1 fruit fly cellular context compared by ENCODE assay signal in the genomic region with DNA sequence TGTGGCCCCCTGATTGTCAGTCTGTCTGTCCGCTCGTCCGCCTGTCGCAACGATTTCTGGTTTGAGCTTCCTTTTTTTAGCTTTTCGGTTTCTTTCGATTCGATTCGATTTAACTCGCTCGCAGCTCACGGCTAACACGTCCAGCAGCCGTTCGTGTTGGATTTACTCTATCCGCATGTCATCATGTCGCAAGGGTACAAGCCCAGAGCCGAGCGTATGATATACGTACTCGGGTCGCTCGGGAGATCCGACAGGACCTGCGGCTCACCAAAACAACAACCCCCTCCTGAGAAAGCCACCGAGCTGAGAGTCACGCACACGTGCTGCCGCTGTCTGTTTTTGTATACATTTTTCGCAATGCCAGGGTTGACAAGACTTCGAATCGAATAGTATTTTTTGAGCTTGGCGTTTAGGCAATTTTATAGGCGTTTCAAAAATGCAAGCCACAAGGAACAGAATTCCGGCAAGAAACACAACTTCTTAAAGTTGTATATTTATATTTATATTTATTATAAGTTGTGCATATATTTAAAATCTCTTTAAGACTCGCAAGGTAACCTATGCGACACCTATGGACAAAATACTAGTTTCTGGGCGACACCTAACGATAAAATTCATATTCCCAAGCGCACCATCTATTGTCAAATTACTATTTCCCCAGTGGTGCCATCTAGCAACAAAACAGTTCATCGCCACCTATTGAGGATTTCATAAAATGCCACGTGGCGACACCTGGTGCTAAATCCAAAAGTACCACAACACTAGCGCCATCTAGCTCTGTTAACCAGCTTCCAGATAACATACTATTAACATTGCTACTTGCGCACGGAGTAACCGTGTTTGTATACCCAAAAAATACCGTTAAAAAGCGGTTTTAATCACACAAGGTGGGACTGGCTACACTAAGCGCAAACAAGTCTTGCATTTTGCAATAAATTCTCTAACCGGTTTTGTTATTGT.
TF ChIP-seq lines count a peak whose summit lies in the region.

Gene CG2993 (minus strand): TSS at position 353 of the 960 bp plus-strand sequence.
Gene sgll (plus strand): TSS at position 871 of the 960 bp plus-strand sequence.

TF ChIP-seq in whole organism, embryonic, 481 proteins besides CTCF, POLR2A, EP300 and RAD21 (continued from another document and continues in another):
- TF ChIP-seq Dip3 (GFP tag; optimal IDR thresholded peaks at IDR 0.05; lab: Kevin White, UChicago) (peak; percentile 85), MTF-1 (GFP tag; optimal IDR thresholded peaks at IDR 0.05; lab: Kevin White, UChicago; ENCODE audit: borderline replicate concordance) (peak; percentile 93), Deaf1 (tag; optimal IDR thresholded peaks at IDR 0.05; lab: Kevin White, UChicago) (peak; percentile 96), crol (GFP tag; IDR thresholded peaks at IDR 0.05; lab: Robert Waterston, UW) (no peak), Awh (GFP tag; IDR thresholded peaks at IDR 0.05; lab: Robert Waterston, UW) (peak; percentile 92), lmd (GFP tag; IDR thresholded peaks at IDR 0.05; lab: Robert Waterston, UW) (peak; percentile 96), croc (GFP tag; conservative IDR thresholded peaks at IDR 0.05; lab: Robert Waterston, UW) (peak; percentile 86), CG17612 (GFP tag; IDR thresholded peaks at IDR 0.05; lab: Robert Waterston, UW) (peak; percentile 84), CG6683 (GFP tag; optimal IDR thresholded peaks at IDR 0.05; lab: Kevin White, UChicago) (no peak), danr (GFP tag; IDR thresholded peaks at IDR 0.05; lab: Robert Waterston, UW) (peak; percentile 71), D (optimal IDR thresholded peaks at IDR 0.05; lab: Kevin White, UChicago) (no peak), D (GFP tag; optimal IDR thresholded peaks at IDR 0.05; lab: Kevin White, UChicago) (peak; percentile 80), tll (GFP tag; optimal IDR thresholded peaks at IDR 0.05; lab: Kevin White, UChicago) (no peak), Max (GFP tag; optimal IDR thresholded peaks at IDR 0.05; lab: Kevin White, UChicago) (peak; percentile 73), stc (GFP tag; IDR thresholded peaks at IDR 0.05; lab: Robert Waterston, UW) (peak; percentile 82), CG15011 (GFP tag; optimal IDR thresholded peaks at IDR 0.05; lab: Kevin White, UChicago) (peak; percentile 61), CG34376 (GFP tag; optimal IDR thresholded peaks at IDR 0.05; lab: Kevin White, UChicago) (peak; percentile 1), sna (GFP tag; IDR thresholded peaks at IDR 0.05; lab: Robert Waterston, UW; ENCODE audit: partially characterized antibody) (no peak), CG32767 (GFP tag; IDR thresholded peaks at IDR 0.05; lab: Robert Waterston, UW) (no peak; the same call in 1 of the 2 replicates), HLH54F (GFP tag; optimal IDR thresholded peaks at IDR 0.05; lab: Kevin White, UChicago) (peak; percentile 91), CrebB (tag; optimal IDR thresholded peaks at IDR 0.05; lab: Kevin White, UChicago) (peak; percentile 49), CG8765 (GFP tag; IDR thresholded peaks at IDR 0.05; lab: Robert Waterston, UW) (peak; percentile 79), twi (tag; optimal IDR thresholded peaks at IDR 0.05; lab: Kevin White, UChicago) (peak; percentile 74), otp (GFP tag; IDR thresholded peaks at IDR 0.05; lab: Robert Waterston, UW) (peak; percentile 95), PHDP (tag; optimal IDR thresholded peaks at IDR 0.05; lab: Kevin White, UChicago) (peak; percentile 81), CG3407 (GFP tag; optimal IDR thresholded peaks at IDR 0.05; lab: Kevin White, UChicago) (peak; percentile 78), CG10979 (tag; optimal IDR thresholded peaks at IDR 0.05; lab: Kevin White, UChicago) (peak; percentile 92), Abd-B (GFP tag; optimal IDR thresholded peaks at IDR 0.05; lab: Kevin White, UChicago) (peak; percentile 79), CG7987 (GFP tag; optimal IDR thresholded peaks at IDR 0.05; lab: Kevin White, UChicago) (peak; percentile 88), klu (GFP tag; IDR thresholded peaks at IDR 0.05; lab: Robert Waterston, UW) (peak; percentile 82), Elba2 (GFP tag; optimal IDR thresholded peaks at IDR 0.05; lab: Kevin White, UChicago) (peak; percentile 81), HHEX (GFP tag; optimal IDR thresholded peaks at IDR 0.05; lab: Kevin White, UChicago) (peak; percentile 79), dati (GFP tag; IDR thresholded peaks at IDR 0.05; lab: Robert Waterston, UW) (peak; percentile 75), sd (tag; optimal IDR thresholded peaks at IDR 0.05; lab: Kevin White, UChicago) (peak; percentile 94), unc-4 (GFP tag; IDR thresholded peaks at IDR 0.05; lab: Robert Waterston, UW; ENCODE audit: partially characterized antibody) (0 out of 2 replicates have a peak, but pooled peaks have one; percentile 15), chinmo (GFP tag; IDR thresholded peaks at IDR 0.05; lab: Robert Waterston, UW; ENCODE audit: partially characterized antibody) (peak; percentile 87; the same call in 2 of the 4 replicates), CG12219 (GFP tag; optimal IDR thresholded peaks at IDR 0.05; lab: Kevin White, UChicago) (peak; percentile 75), repo (GFP tag; optimal IDR thresholded peaks at IDR 0.05; lab: Kevin White, UChicago) (peak; percentile 85), CG6654 (GFP tag; optimal IDR thresholded peaks at IDR 0.05; lab: Kevin White, UChicago) (peak; percentile 77), dmrt11E (tag; optimal IDR thresholded peaks at IDR 0.05; lab: Kevin White, UChicago) (peak; percentile 87), cas (GFP tag; IDR thresholded peaks at IDR 0.05; lab: Robert Waterston, UW) (peak; percentile 66), CG6813 (GFP tag; optimal IDR thresholded peaks at IDR 0.05; lab: Kevin White, UChicago) (peak; percentile 46), MBD-R2 (GFP tag; IDR thresholded peaks at IDR 0.05; lab: Robert Waterston, UW) (peak; percentile 62), ham (GFP tag; IDR thresholded peaks at IDR 0.05; lab: Robert Waterston, UW) (peak; percentile 60; the same call in 1 of the 2 replicates), CG7357 (GFP tag; IDR thresholded peaks at IDR 0.05; lab: Robert Waterston, UW) (peak; percentile 80), CG9797 (GFP tag; optimal IDR thresholded peaks at IDR 0.05; lab: Kevin White, UChicago) (peak; percentile 73), CG1832 (GFP tag; optimal IDR thresholded peaks at IDR 0.05; lab: Kevin White, UChicago) (no peak), sr (GFP tag; IDR thresholded peaks at IDR 0.05; lab: Robert Waterston, UW) (peak; percentile 81), ind (GFP tag; optimal IDR thresholded peaks at IDR 0.05; lab: Kevin White, UChicago) (peak; percentile 95), CG5180 (GFP tag; optimal IDR thresholded peaks at IDR 0.05; lab: Kevin White, UChicago) (peak; percentile 39), Nf-YA (GFP tag; IDR thresholded peaks at IDR 0.05; lab: Robert Waterston, UW) (peak; percentile 59; the same call in 1 of the 2 replicates), Optix (GFP tag; IDR thresholded peaks at IDR 0.05; lab: Robert Waterston, UW) (peak; percentile 93), az2 (GFP tag; optimal IDR thresholded peaks at IDR 0.05; lab: Kevin White, UChicago) (peak; percentile 97), cad (GFP tag; optimal IDR thresholded peaks at IDR 0.05; lab: Kevin White, UChicago) (no peak), pho (GFP tag; optimal IDR thresholded peaks at IDR 0.05; lab: Kevin White, UChicago) (peak; percentile 78), NFAT (GFP tag; IDR thresholded peaks at IDR 0.05; lab: Robert Waterston, UW) (peak; percentile 99), fd102C (GFP tag; optimal IDR thresholded peaks at IDR 0.05; lab: Kevin White, UChicago) (peak; percentile 67), CG42726 (GFP tag; IDR thresholded peaks at IDR 0.05; lab: Robert Waterston, UW; ENCODE audit: partially characterized antibody) (peak; percentile 83), CG9817 (tag; optimal IDR thresholded peaks at IDR 0.05; lab: Kevin White, UChicago) (peak; percentile 94), scrt (GFP tag; optimal IDR thresholded peaks at IDR 0.05; lab: Kevin White, UChicago) (peak; percentile 18), CG2199 (GFP tag; IDR thresholded peaks at IDR 0.05; lab: Robert Waterston, UW) (peak; percentile 93), CoRest (tag; optimal IDR thresholded peaks at IDR 0.05; lab: Kevin White, UChicago) (peak; percentile 88), CG4360 (GFP tag; IDR thresholded peaks at IDR 0.05; lab: Robert Waterston, UW) (no peak; the same call in 1 of the 2 replicates), mld (GFP tag; IDR thresholded peaks at IDR 0.05; lab: Robert Waterston, UW; ENCODE audit: partially characterized antibody) (no peak), Dll (GFP tag; IDR thresholded peaks at IDR 0.05; lab: Robert Waterston, UW; ENCODE audit: partially characterized antibody) (no peak), sima (GFP tag; optimal IDR thresholded peaks at IDR 0.05; lab: Kevin White, UChicago) (peak; percentile 60), Lpt (GFP tag; optimal IDR thresholded peaks at IDR 0.05; lab: Kevin White, UChicago) (no peak), Spps (tag; optimal IDR thresholded peaks at IDR 0.05; lab: Kevin White, UChicago) (no peak), CG5953 (GFP tag; IDR thresholded peaks at IDR 0.05; lab: Robert Waterston, UW) (peak; percentile 87), salm (tag; optimal IDR thresholded peaks at IDR 0.05; lab: Kevin White, UChicago) (no peak), CG9876 (GFP tag; optimal IDR thresholded peaks at IDR 0.05; lab: Kevin White, UChicago) (peak; percentile 97), gem (tag; optimal IDR thresholded peaks at IDR 0.05; lab: Kevin White, UChicago) (peak; percentile 89), Ets65A (GFP tag; lab: Kevin White, UChicago) (peak; percentile 99), vnd (GFP tag; IDR thresholded peaks at IDR 0.05; lab: Robert Waterston, UW; ENCODE audit: partially characterized antibody) (no peak), Blimp-1 (GFP tag; optimal IDR thresholded peaks at IDR 0.05; lab: Kevin White, UChicago) (peak; percentile 76), Rx (GFP tag; IDR thresholded peaks at IDR 0.05; lab: Robert Waterston, UW) (peak; percentile 93), fu2 (GFP tag; optimal IDR thresholded peaks at IDR 0.05; lab: Kevin White, UChicago) (peak; percentile 83), ci (GFP tag; IDR thresholded peaks at IDR 0.05; lab: Robert Waterston, UW) (peak; percentile 97), HmgZ (tag; optimal IDR thresholded peaks at IDR 0.05; lab: Kevin White, UChicago) (peak; percentile 83), Gug (GFP tag; IDR thresholded peaks at IDR 0.05; lab: Robert Waterston, UW) (peak; percentile 94), CG2889 (GFP tag; IDR thresholded peaks at IDR 0.05; lab: Robert Waterston, UW) (peak; percentile 70; the same call in 2 of the 3 replicates), Taf1 (GFP tag; IDR thresholded peaks at IDR 0.05; lab: Robert Waterston, UW) (peak; percentile 89), Sox102F (GFP tag; optimal IDR thresholded peaks at IDR 0.05; lab: Kevin White, UChicago) (peak; percentile 94), bigmax (GFP tag; optimal IDR thresholded peaks at IDR 0.05; lab: Kevin White, UChicago) (peak; percentile 52), BEAF-32 (GFP tag; optimal IDR thresholded peaks at IDR 0.05; lab: Kevin White, UChicago) (peak; percentile 21), Dip2 (GFP tag; IDR thresholded peaks at IDR 0.05; lab: Robert Waterston, UW) (peak; percentile 90), CG14667 (GFP tag; IDR thresholded peaks at IDR 0.05; lab: Robert Waterston, UW) (peak; percentile 95), YL-1 (GFP tag; optimal IDR thresholded peaks at IDR 0.05; lab: Kevin White, UChicago) (no peak), disco-r (GFP tag; optimal IDR thresholded peaks at IDR 0.05; lab: Kevin White, UChicago) (peak; percentile 82), dm (GFP tag; optimal IDR thresholded peaks at IDR 0.05; lab: Kevin White, UChicago) (peak; percentile 78), Jarid2 (GFP tag; optimal IDR thresholded peaks at IDR 0.05; lab: Kevin White, UChicago) (peak; percentile 46), hbn (GFP tag; IDR thresholded peaks at IDR 0.05; lab: Robert Waterston, UW; ENCODE audit: partially characterized antibody) (no peak; the same call in 1 of the 2 replicates), wek (GFP tag; optimal IDR thresholded peaks at IDR 0.05; lab: Kevin White, UChicago) (peak; percentile 62), lilli (GFP tag; optimal IDR thresholded peaks at IDR 0.05; lab: Kevin White, UChicago) (peak; percentile 93), CG11696 (GFP tag; IDR thresholded peaks at IDR 0.05; lab: Robert Waterston, UW) (peak; percentile 82), lbe (GFP tag; optimal IDR thresholded peaks at IDR 0.05; lab: Kevin White, UChicago) (peak; percentile 42), CG33213 (GFP tag; optimal IDR thresholded peaks at IDR 0.05; lab: Kevin White, UChicago) (peak; percentile 98), CG17186 (GFP tag; optimal IDR thresholded peaks at IDR 0.05; lab: Kevin White, UChicago) (peak; percentile 70), hkb (optimal IDR thresholded peaks at IDR 0.05; lab: Kevin White, UChicago) (peak; percentile 72), hkb (GFP tag; IDR thresholded peaks at IDR 0.05; lab: Robert Waterston, UW) (peak; percentile 81), wdn (GFP tag; IDR thresholded peaks at IDR 0.05; lab: Robert Waterston, UW) (peak; percentile 73), CG1529 (GFP tag; optimal IDR thresholded peaks at IDR 0.05; lab: Kevin White, UChicago) (peak; percentile 63), Nf-YB (GFP tag; optimal IDR thresholded peaks at IDR 0.05; lab: Kevin White, UChicago) (no peak), CG10959 (GFP tag; IDR thresholded peaks at IDR 0.05; lab: Robert Waterston, UW) (peak; percentile 96), tgo (GFP tag; IDR thresholded peaks at IDR 0.05; lab: Robert Waterston, UW) (peak; percentile 92), sqz (GFP tag; optimal IDR thresholded peaks at IDR 0.05; lab: Kevin White, UChicago) (no peak), Vsx1 (GFP tag; optimal IDR thresholded peaks at IDR 0.05; lab: Kevin White, UChicago) (no peak), ttk (GFP tag; IDR thresholded peaks at IDR 0.05; lab: Robert Waterston, UW) (peak; percentile 89), Sry-β (GFP tag; optimal IDR thresholded peaks at IDR 0.05; lab: Kevin White, UChicago) (peak; percentile 47), bbx (GFP tag; IDR thresholded peaks at IDR 0.05; lab: Robert Waterston, UW; ENCODE audit: partially characterized antibody) (peak; percentile 27; the same call in 1 of the 2 replicates), Hmx (GFP tag; optimal IDR thresholded peaks at IDR 0.05; lab: Kevin White, UChicago) (peak; percentile 71), gt (GFP tag; IDR thresholded peaks at IDR 0.05; lab: Robert Waterston, UW) (peak; percentile 83), CG3281 (GFP tag; optimal IDR thresholded peaks at IDR 0.05; lab: Kevin White, UChicago) (peak; percentile 57), Myb (GFP tag; optimal IDR thresholded peaks at IDR 0.05; lab: Kevin White, UChicago) (peak; percentile 73), CG12942 (GFP tag; optimal IDR thresholded peaks at IDR 0.05; lab: Kevin White, UChicago) (peak; percentile 92), vfl (GFP tag; optimal IDR thresholded peaks at IDR 0.05; lab: Kevin White, UChicago) (peak; percentile 51), CG14860 (GFP tag; IDR thresholded peaks at IDR 0.05; lab: Robert Waterston, UW; ENCODE audit: partially characterized antibody) (no peak)
